Worm (Caenorhabditis elegans): ENCODE measurements around the gene F39H12.1.

DNA sequence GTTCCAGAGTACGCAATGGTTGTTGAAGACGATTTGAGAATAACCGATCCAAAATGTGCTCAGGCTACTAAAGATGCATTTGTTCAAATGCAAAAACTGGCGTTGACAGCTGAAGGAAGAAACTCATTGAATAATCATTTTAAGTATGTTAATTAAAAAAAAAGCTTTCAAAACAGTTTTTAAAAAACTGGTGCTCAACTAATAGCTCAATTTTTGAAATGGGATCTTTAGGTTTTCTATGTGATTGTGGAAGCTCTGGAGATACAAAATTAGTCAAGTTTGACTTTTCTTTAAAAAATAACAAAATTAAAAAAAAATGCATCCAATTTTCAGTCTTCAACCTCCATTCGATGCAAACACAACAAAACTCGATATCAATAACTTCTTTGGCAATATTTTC is 39.1 kb downstream of the F39H12.1 start:
- TF ChIP-seq W03F9.2 (tag; optimal IDR thresholded peaks at IDR 0.05): no peak
- TF ChIP-seq dao-5 (tag; optimal IDR thresholded peaks at IDR 0.05): no peak

Data from whole organism, L4/young adult.